Fruit fly (Drosophila melanogaster): ENCODE data around the gene Zpr1.

DNA sequence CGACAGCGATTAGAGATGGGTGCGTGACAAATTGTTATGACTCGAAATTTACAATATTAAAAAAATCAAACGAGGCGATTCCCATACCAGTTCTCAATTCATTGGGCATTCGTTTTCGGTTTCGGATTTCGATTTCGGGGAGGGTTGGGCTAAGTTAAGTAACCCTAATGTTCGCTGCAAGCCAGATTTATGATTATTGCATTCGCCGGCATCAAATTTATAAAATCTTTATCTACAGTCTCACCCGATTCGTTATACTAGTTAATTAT, 33.9 kb downstream of the Zpr1 start:
- no peak for TF ChIP-seq CG8159 (tag; optimal IDR thresholded peaks at IDR 0.05)
- TF ChIP-seq CG12605 (GFP tag; IDR thresholded peaks at IDR 0.05), result no peak
- no peak for TF ChIP-seq CG8301 (tag; optimal IDR thresholded peaks at IDR 0.05)
- no peak for TF ChIP-seq D1 (tag; optimal IDR thresholded peaks at IDR 0.05)
- no peak for TF ChIP-seq CG13204 (GFP tag; optimal IDR thresholded peaks at IDR 0.05)
- TF ChIP-seq fd96Ca (GFP tag; IDR thresholded peaks at IDR 0.05), result no peak
- no peak for TF ChIP-seq CG32121 (GFP tag; IDR thresholded peaks at IDR 0.05)
- no peak for TF ChIP-seq Pif1A (GFP tag; optimal IDR thresholded peaks at IDR 0.05)
- no peak for TF ChIP-seq EcR (GFP tag; optimal IDR thresholded peaks at IDR 0.05)
- no peak for TF ChIP-seq Pif1B (GFP tag; optimal IDR thresholded peaks at IDR 0.05)
- TF ChIP-seq CG4496 (GFP tag; IDR thresholded peaks at IDR 0.05), result no peak
- no peak for TF ChIP-seq CG34367 (tag; optimal IDR thresholded peaks at IDR 0.05)
- TF ChIP-seq CG10348 (GFP tag; IDR thresholded peaks at IDR 0.05), result no peak

Measured in whole organism, pupa.